Worm (Caenorhabditis elegans) whole organism, midembryonic: Measurements from ENCODE around the gene F43C11.2.

Source experiments
- T22C8.4 ChIP-seq: fragments of 200-800 bp; sonication (Bioruptor generic); IDR thresholded peaks from 2 replicates; pipeline ENCODE4 v1.3.6; 2022; ENCODE audit warnings: missing genetic modification characterization, missing compliant biosample characterization
- ztf-23 ChIP-seq: fragments of 200-800 bp; sonication (Bioruptor generic); IDR thresholded peaks from 2 replicates; pipeline ENCODE4 v1.3.6; 2022; ENCODE audit warnings: missing genetic modification reagents, missing genetic modification characterization, missing compliant biosample characterization

DNA sequence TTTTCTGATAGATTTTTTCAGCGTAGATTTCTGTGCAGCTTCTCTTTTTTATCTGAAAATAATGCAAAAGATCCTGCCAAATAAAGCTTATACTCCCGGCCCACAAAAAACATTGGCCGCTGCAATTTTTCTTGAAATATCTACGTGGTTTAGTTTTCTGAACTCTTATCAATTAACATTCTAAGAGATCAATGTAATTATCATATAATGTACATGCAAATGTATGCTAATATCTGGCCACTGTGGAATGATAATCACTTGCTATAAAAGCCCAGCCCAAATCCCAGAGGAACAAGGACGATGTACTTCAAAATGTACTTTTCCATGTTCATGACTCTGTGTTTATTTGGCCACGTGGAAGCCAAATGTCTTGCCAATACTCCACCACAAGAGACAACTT, at the start of gene F43C11.2:
- TF ChIP-seq T22C8.4 (GFP tag; lab: Robert Waterston, UW) (no peak), ztf-23 (GFP tag; lab: Robert Waterston, UW) (no peak)
